Fruit fly (Drosophila melanogaster): Measurements from ENCODE around the gene CG7183.

DNA sequence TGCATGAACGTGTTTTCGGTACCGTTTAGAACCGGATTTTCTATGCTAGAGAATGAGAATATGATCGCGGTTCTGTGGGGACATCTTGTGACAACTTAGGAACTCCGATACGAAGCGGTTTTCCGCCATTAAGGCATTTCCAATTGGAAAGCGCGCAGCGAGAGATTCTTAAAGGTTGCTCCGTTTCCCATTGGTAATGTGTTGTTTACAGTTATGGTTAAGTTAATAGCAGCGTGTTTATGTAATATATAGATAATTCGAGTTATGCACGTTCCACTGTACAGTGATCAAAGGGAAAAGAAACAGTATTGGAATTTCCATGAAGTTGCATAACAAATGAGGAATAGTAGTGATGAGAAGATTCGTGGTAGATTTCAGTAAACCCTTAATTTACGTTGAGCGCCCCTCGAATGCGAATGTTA is 51.6 kb downstream of the CG7183 start:
- no peak for TF ChIP-seq Myc (optimal IDR thresholded peaks at IDR 0.05)
- no peak for TF ChIP-seq ttk (optimal IDR thresholded peaks at IDR 0.05)
- no peak for TF ChIP-seq insv (optimal IDR thresholded peaks at IDR 0.05)
